Fruit fly (Drosophila melanogaster): Measurements from ENCODE around the gene CG13634.

DNA sequence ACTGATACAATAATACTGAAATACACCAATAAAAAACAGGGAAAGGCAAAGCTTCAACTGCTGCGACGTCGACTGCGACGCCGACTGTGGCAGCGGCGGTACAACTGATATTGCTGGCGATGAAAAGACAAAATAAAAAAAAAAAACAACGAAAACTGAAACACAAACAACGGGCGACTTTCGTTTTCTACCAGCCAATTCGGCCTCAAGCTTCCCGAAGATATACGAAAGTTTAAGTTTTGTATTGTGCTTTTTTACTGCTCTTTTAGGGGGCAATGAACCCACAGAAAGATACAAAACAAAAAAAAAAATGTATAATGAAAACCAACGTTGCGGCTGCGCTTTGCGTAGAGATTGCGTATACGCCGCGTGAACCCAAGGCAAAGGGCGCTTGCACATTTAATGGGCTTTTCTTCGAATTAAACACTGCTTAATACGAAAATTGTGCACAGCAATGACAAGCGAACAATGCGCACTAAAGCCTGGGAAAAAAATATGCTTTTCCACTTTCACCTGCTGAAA lies 11.7 kb downstream of the CG13634 start:
- TF ChIP-seq Lpt (GFP tag; optimal IDR thresholded peaks at IDR 0.05) (no peak), CG8632 (GFP tag; optimal IDR thresholded peaks at IDR 0.05) (no peak), dsx (GFP tag; optimal IDR thresholded peaks at IDR 0.05; ENCODE audit: poor library complexity, severe bottlenecking) (no peak), CG34406 (GFP tag; optimal IDR thresholded peaks at IDR 0.05) (no peak), fkh (GFP tag; optimal IDR thresholded peaks at IDR 0.05) (no peak), net (GFP tag; optimal IDR thresholded peaks at IDR 0.05) (no peak)

Measured in whole organism, prepupa.